Worm (Caenorhabditis elegans): ENCODE measurements around the gene mec-1.

mec-1 gene

ce11 chrV:6976047-6976446 lies 19.7 kb downstream of the mec-1 start, which contains the start of gene srx-16:
srx-16 (plus strand) TSS chrV:6976347.
- TF ChIP-seq tbx-37 (GFP tag; conservative IDR thresholded peaks at IDR 0.05): no peak
- no peak for TF ChIP-seq aly-1 (tag; optimal IDR thresholded peaks at IDR 0.05)
- TF ChIP-seq ama-1 (optimal IDR thresholded peaks at IDR 0.05): no peak
- no peak for TF ChIP-seq B0310.2 (tag; optimal IDR thresholded peaks at IDR 0.05)
- no peak for TF ChIP-seq tra-4 (tag; optimal IDR thresholded peaks at IDR 0.05)
- TF ChIP-seq flt-1 (GFP tag; IDR thresholded peaks at IDR 0.05): no peak
- TF ChIP-seq hmbx-1 (tag; optimal IDR thresholded peaks at IDR 0.05): no peak
- no peak for TF ChIP-seq tbx-11 (GFP tag; IDR thresholded peaks at IDR 0.05)
- TF ChIP-seq sea-1 (GFP tag; conservative IDR thresholded peaks at IDR 0.05): no peak
- no peak for TF ChIP-seq ceh-36 (tag; optimal IDR thresholded peaks at IDR 0.05)
- TF ChIP-seq hnd-1 (tag; optimal IDR thresholded peaks at IDR 0.05): no peak
- no peak for TF ChIP-seq ceh-13 (GFP tag; optimal IDR thresholded peaks at IDR 0.05)

ce11 chrV:6979019-6979418 lies 22.7 kb downstream of the mec-1 start, which contains the start of gene sre-12:
sre-12 (minus strand) TSS chrV:6979119.
- TF ChIP-seq hmg-4 (GFP tag; optimal IDR thresholded peaks at IDR 0.05) (no peak), ceh-13 (GFP tag; optimal IDR thresholded peaks at IDR 0.05) (no peak), tbx-11 (GFP tag; IDR thresholded peaks at IDR 0.05) (no peak)

ce11 chrV:6982813-6983212 lies 26.5 kb downstream of the mec-1 start, which contains the start of gene nhr-161:
nhr-161 (minus strand) TSS chrV:6982913.
- no peak for TF ChIP-seq ama-1 (optimal IDR thresholded peaks at IDR 0.05)
- no peak for TF ChIP-seq aly-1 (tag; optimal IDR thresholded peaks at IDR 0.05)
- TF ChIP-seq ceh-36 (tag; optimal IDR thresholded peaks at IDR 0.05): no peak
- TF ChIP-seq pes-1 (GFP tag; IDR thresholded peaks at IDR 0.05): no peak
- no peak for TF ChIP-seq sea-1 (GFP tag; conservative IDR thresholded peaks at IDR 0.05)
- no peak for TF ChIP-seq tra-4 (tag; optimal IDR thresholded peaks at IDR 0.05)
- TF ChIP-seq flt-1 (GFP tag; IDR thresholded peaks at IDR 0.05): no peak
- TF ChIP-seq ceh-13 (GFP tag; optimal IDR thresholded peaks at IDR 0.05): no peak
- no peak for TF ChIP-seq B0310.2 (tag; optimal IDR thresholded peaks at IDR 0.05)
- TF ChIP-seq ets-7 (tag; optimal IDR thresholded peaks at IDR 0.05): no peak

ce11 chrV:6985943-6986342 lies 29.6 kb downstream of the mec-1 start, which contains the start of gene nhr-163:
nhr-163 (minus strand) TSS chrV:6986043.
- no peak for TF ChIP-seq ets-7 (tag; optimal IDR thresholded peaks at IDR 0.05)
- TF ChIP-seq hmbx-1 (tag; optimal IDR thresholded peaks at IDR 0.05): no peak
- TF ChIP-seq ceh-13 (GFP tag; optimal IDR thresholded peaks at IDR 0.05): no peak
- no peak for TF ChIP-seq scrt-1 (GFP tag; IDR thresholded peaks at IDR 0.05)
- TF ChIP-seq ceh-36 (tag; optimal IDR thresholded peaks at IDR 0.05): no peak
- TF ChIP-seq tbx-37 (GFP tag; conservative IDR thresholded peaks at IDR 0.05): no peak
- no peak for TF ChIP-seq hnd-1 (tag; optimal IDR thresholded peaks at IDR 0.05)
- TF ChIP-seq F13C5.2 (tag; optimal IDR thresholded peaks at IDR 0.05): no peak
- TF ChIP-seq aly-1 (tag; optimal IDR thresholded peaks at IDR 0.05): no peak

- TF ChIP-seq B0310.2 (tag; optimal IDR thresholded peaks at IDR 0.05) (no peak), ceh-36 (tag; optimal IDR thresholded peaks at IDR 0.05) (no peak), hmbx-1 (tag; optimal IDR thresholded peaks at IDR 0.05) (no peak)
These were observed 31.3 kb downstream of the mec-1 start, which contains the start of gene nhr-139 for ce11 chrV:6987673-6988072. nhr-139 (minus strand) TSS chrV:6987773.

ce11 chrV:6989626-6990138 lies 33.3 kb downstream of the mec-1 start, which contains the start of gene nhr-140:
nhr-140 (minus strand) TSS chrV:6989676.
- TF ChIP-seq tbx-11 (GFP tag; IDR thresholded peaks at IDR 0.05) (no peak), hnd-1 (tag; optimal IDR thresholded peaks at IDR 0.05) (no peak), aly-1 (tag; optimal IDR thresholded peaks at IDR 0.05) (no peak), ceh-36 (tag; optimal IDR thresholded peaks at IDR 0.05) (no peak), sea-1 (GFP tag; conservative IDR thresholded peaks at IDR 0.05) (no peak), B0310.2 (tag; optimal IDR thresholded peaks at IDR 0.05) (no peak), tra-4 (tag; optimal IDR thresholded peaks at IDR 0.05) (no peak), scrt-1 (GFP tag; IDR thresholded peaks at IDR 0.05) (no peak), hmg-4 (GFP tag; optimal IDR thresholded peaks at IDR 0.05) (no peak), F13C5.2 (tag; optimal IDR thresholded peaks at IDR 0.05) (no peak), hmbx-1 (tag; optimal IDR thresholded peaks at IDR 0.05) (no peak), ets-7 (tag; optimal IDR thresholded peaks at IDR 0.05) (no peak), ama-1 (optimal IDR thresholded peaks at IDR 0.05) (no peak), pes-1 (GFP tag; IDR thresholded peaks at IDR 0.05) (no peak), flt-1 (GFP tag; IDR thresholded peaks at IDR 0.05) (no peak), ceh-13 (GFP tag; optimal IDR thresholded peaks at IDR 0.05) (no peak), tbx-37 (GFP tag; conservative IDR thresholded peaks at IDR 0.05) (no peak)

- TF ChIP-seq hmbx-1 (tag; optimal IDR thresholded peaks at IDR 0.05): no peak
- TF ChIP-seq F13C5.2 (tag; optimal IDR thresholded peaks at IDR 0.05): no peak
- no peak for TF ChIP-seq tbx-37 (GFP tag; conservative IDR thresholded peaks at IDR 0.05)
- TF ChIP-seq hmg-4 (GFP tag; optimal IDR thresholded peaks at IDR 0.05): no peak
- TF ChIP-seq tra-4 (tag; optimal IDR thresholded peaks at IDR 0.05): no peak
These were observed 35.4 kb downstream of the mec-1 start, which contains the start of gene nhr-162 for ce11 chrV:6991771-6992170. nhr-162 (minus strand) TSS chrV:6991871.

- TF ChIP-seq pes-1 (GFP tag; IDR thresholded peaks at IDR 0.05) (no peak), F13C5.2 (tag; optimal IDR thresholded peaks at IDR 0.05) (no peak), aly-1 (tag; optimal IDR thresholded peaks at IDR 0.05) (no peak), tbx-11 (GFP tag; IDR thresholded peaks at IDR 0.05) (no peak), scrt-1 (GFP tag; IDR thresholded peaks at IDR 0.05) (no peak), ceh-36 (tag; optimal IDR thresholded peaks at IDR 0.05) (no peak), hnd-1 (tag; optimal IDR thresholded peaks at IDR 0.05) (no peak), hmg-4 (GFP tag; optimal IDR thresholded peaks at IDR 0.05) (no peak), flt-1 (GFP tag; IDR thresholded peaks at IDR 0.05) (no peak), B0310.2 (tag; optimal IDR thresholded peaks at IDR 0.05) (no peak), ama-1 (optimal IDR thresholded peaks at IDR 0.05) (no peak), ets-7 (tag; optimal IDR thresholded peaks at IDR 0.05) (no peak), ceh-13 (GFP tag; optimal IDR thresholded peaks at IDR 0.05) (no peak), hmbx-1 (tag; optimal IDR thresholded peaks at IDR 0.05) (no peak), sea-1 (GFP tag; conservative IDR thresholded peaks at IDR 0.05) (no peak), tbx-37 (GFP tag; conservative IDR thresholded peaks at IDR 0.05) (no peak)
These were observed 37.7 kb downstream of the mec-1 start for ce11 chrV:6993999-6994398.

All from whole organism, early embryonic.